Worm (Caenorhabditis elegans): ENCODE measurements around the gene T19C3.7.

The T19C3.7 gene

ce11 chrIII:634618-635017 lies 1.3 kb downstream of the T19C3.7 start, which contains the start of gene fem-2 (continued):
- TF ChIP-seq rpc-1 (optimal IDR thresholded peaks at IDR 0.05) (no peak), rpc-1 (tag; optimal IDR thresholded peaks at IDR 0.05) (no peak), lin-40 (tag; optimal IDR thresholded peaks at IDR 0.05) (peak; percentile 31), lin-35 (GFP tag; optimal IDR thresholded peaks at IDR 0.05) (no peak), Y56A3A.18 (GFP tag; IDR thresholded peaks at IDR 0.05) (no peak), hmg-1.2 (GFP tag; IDR thresholded peaks at IDR 0.05) (peak; percentile 13; the same call in 1 of the 2 replicates)

DNA sequence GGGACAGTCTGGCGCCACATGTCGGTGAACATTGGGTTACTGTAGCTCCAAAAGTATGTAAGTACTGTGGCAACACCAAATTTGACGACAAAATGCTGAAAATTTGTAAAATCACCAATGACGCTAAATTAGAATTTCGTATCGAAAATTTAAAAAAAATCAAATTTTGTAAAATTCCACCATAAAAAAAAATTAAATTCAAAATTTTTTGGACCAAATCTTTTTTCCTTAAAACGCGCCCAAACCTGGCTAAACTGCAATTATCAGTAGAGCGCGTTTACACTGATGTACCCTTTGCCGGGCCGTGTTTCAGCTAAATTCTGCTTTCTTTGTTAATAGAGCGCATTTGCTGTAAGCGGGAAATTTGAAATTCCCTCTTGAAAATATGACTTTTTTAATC lies 4.5 kb downstream of the T19C3.7 start, which contains the start of gene T19C3.6:
TSS of gene T19C3.6 (minus strand) at position 101 of the 400 bp plus-strand sequence.
- TF ChIP-seq Y67H2A.10 (GFP tag; conservative IDR thresholded peaks at IDR 0.05) (no peak), ztf-25 (GFP tag; IDR thresholded peaks at IDR 0.05) (no peak), nfya-1 (tag; optimal IDR thresholded peaks at IDR 0.05; ENCODE audit: borderline replicate concordance, insufficient read depth) (no peak), nfyb-1 (GFP tag; IDR thresholded peaks at IDR 0.05) (no peak), lsl-1 (GFP tag; optimal IDR thresholded peaks at IDR 0.05) (peak; percentile 36), T07F8.4 (tag; optimal IDR thresholded peaks at IDR 0.05) (no peak), B0019.2 (GFP tag; conservative IDR thresholded peaks at IDR 0.05) (no peak), F23B12.7 (tag; optimal IDR thresholded peaks at IDR 0.05; ENCODE audit: insufficient read depth) (no peak), madf-10 (tag; optimal IDR thresholded peaks at IDR 0.05) (no peak), hmg-1.2 (GFP tag; IDR thresholded peaks at IDR 0.05) (no peak), sptf-2 (GFP tag; optimal IDR thresholded peaks at IDR 0.05) (no peak), ceh-100 (GFP tag; IDR thresholded peaks at IDR 0.05) (no peak), mcd-1 (GFP tag; IDR thresholded peaks at IDR 0.05) (peak; percentile 45; the same call in 1 of the 2 replicates), snpc-1.3 (tag; optimal IDR thresholded peaks at IDR 0.05; ENCODE audit: insufficient read depth) (no peak), ztf-18 (tag; optimal IDR thresholded peaks at IDR 0.05) (no peak), attf-6 (GFP tag; IDR thresholded peaks at IDR 0.05) (no peak), B0336.3 (GFP tag; IDR thresholded peaks at IDR 0.05) (no peak), him-1 (tag; optimal IDR thresholded peaks at IDR 0.05) (peak; percentile 35), athp-1 (tag; optimal IDR thresholded peaks at IDR 0.05) (no peak), snpc-1.1 (tag; optimal IDR thresholded peaks at IDR 0.05; ENCODE audit: insufficient read depth) (no peak)

DNA sequence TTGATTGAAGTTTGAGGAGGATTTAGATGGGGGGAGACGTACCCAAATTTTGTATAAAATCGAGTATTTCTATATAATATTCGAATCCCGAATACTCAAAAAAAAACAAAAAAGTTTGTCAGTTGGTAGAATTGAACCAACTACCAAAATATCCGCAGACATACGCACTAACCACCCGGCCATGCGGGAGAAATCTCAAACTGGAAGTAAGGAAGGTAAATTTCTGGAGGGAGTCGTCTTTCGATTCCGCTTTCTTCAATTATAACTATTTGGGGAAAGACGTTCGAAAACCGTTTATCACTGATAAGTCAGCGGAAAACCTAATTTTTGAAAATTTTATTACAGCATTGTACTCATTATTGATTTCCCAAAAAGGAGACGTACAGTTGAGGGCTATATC lies 7.0 kb downstream of the T19C3.7 start:
- TF ChIP-seq nfyb-1 (GFP tag; IDR thresholded peaks at IDR 0.05), result peak; percentile 65
- TF ChIP-seq Y53G8AR.9 (GFP tag; conservative IDR thresholded peaks at IDR 0.05), result 0 out of 2 replicates have a peak, but pooled peaks have one; percentile 42
- TF ChIP-seq aptf-3 (GFP tag; IDR thresholded peaks at IDR 0.05), result 0 out of 2 replicates have a peak, but pooled peaks have one; percentile 31
- TF ChIP-seq B0261.1 (tag; optimal IDR thresholded peaks at IDR 0.05), result peak; percentile 58
- peak; percentile 84 for TF ChIP-seq tbp1 (GFP tag; optimal IDR thresholded peaks at IDR 0.05)
- TF ChIP-seq lin-26 (GFP tag; IDR thresholded peaks at IDR 0.05), result peak; percentile 54
- TF ChIP-seq hmg-1.2 (GFP tag; IDR thresholded peaks at IDR 0.05), result peak; percentile 44
- 0 out of 2 replicates have a peak, but pooled peaks have one; percentile 57 for TF ChIP-seq ztf-25 (GFP tag; IDR thresholded peaks at IDR 0.05)
- peak; percentile 6 for TF ChIP-seq rpc-1 (optimal IDR thresholded peaks at IDR 0.05)
- TF ChIP-seq rpc-1 (tag; optimal IDR thresholded peaks at IDR 0.05), result peak; percentile 47
- TF ChIP-seq mcd-1 (GFP tag; IDR thresholded peaks at IDR 0.05), result peak; percentile 49
- 0 out of 2 replicates have a peak, but pooled peaks have one; percentile 21 for TF ChIP-seq dox-1 (GFP tag; IDR thresholded peaks at IDR 0.05)
- peak; percentile 75; the same call in 1 of the 2 replicates for TF ChIP-seq Y56A3A.18 (GFP tag; IDR thresholded peaks at IDR 0.05)

- TF ChIP-seq somi-1 (GFP tag; optimal IDR thresholded peaks at IDR 0.05) (no peak), nfya-1 (tag; optimal IDR thresholded peaks at IDR 0.05; ENCODE audit: borderline replicate concordance, insufficient read depth) (no peak), F10E7.11 (tag; optimal IDR thresholded peaks at IDR 0.05) (no peak), ceh-58 (GFP tag; IDR thresholded peaks at IDR 0.05) (no peak), ceh-27 (GFP tag; optimal IDR thresholded peaks at IDR 0.05) (no peak), repo-1 (tag; optimal IDR thresholded peaks at IDR 0.05) (no peak), egrh-3 (GFP tag; IDR thresholded peaks at IDR 0.05) (no peak), F22D6.2 (tag; optimal IDR thresholded peaks at IDR 0.05) (no peak), B0035.1 (tag; optimal IDR thresholded peaks at IDR 0.05) (no peak), fkh-3 (tag; optimal IDR thresholded peaks at IDR 0.05) (no peak), B0336.3 (GFP tag; IDR thresholded peaks at IDR 0.05) (no peak), sdz-38 (tag; optimal IDR thresholded peaks at IDR 0.05) (no peak), K12H6.12 (tag; optimal IDR thresholded peaks at IDR 0.05) (no peak), efl-1 (GFP tag; optimal IDR thresholded peaks at IDR 0.05) (no peak)
These were observed 8.1 kb downstream of the T19C3.7 start, which contains the start of gene T19C3.5 for ce11 chrIII:627838-628237. T19C3.5 (minus strand) TSS chrIII:627938.
